Worm (Caenorhabditis elegans): ENCODE results near the gene mlt-11.

DNA sequence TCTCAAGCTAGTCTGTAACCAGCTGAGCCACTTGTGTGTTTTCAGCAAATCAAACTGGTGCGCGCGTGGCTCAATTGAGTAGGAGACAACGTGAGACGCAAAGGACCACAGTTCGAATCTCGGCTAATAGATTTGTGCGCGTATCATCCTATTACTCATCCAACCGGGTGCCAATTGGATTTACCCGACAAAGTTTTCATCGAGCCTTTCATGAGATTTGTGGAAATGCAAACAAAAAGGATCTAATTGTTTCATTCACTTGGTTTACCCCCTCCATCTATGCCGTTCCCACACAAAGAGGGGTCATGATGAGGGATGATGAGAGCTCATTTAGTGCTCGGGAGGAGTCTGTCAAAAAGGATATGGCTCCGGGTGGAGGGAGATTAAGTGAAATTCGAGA, 11.8 kb upstream of the mlt-11 start:
- TF ChIP-seq nhr-6 (tag; optimal IDR thresholded peaks at IDR 0.05) (no peak), R02D3.7 (tag; optimal IDR thresholded peaks at IDR 0.05) (no peak), nhr-25 (tag; optimal IDR thresholded peaks at IDR 0.05) (no peak), lin-13 (GFP tag; optimal IDR thresholded peaks at IDR 0.05) (no peak), ama-1 (optimal IDR thresholded peaks at IDR 0.05) (no peak), ztf-11 (tag; optimal IDR thresholded peaks at IDR 0.05) (no peak), ceh-82 (tag; optimal IDR thresholded peaks at IDR 0.05) (no peak), skn-1 (tag; optimal IDR thresholded peaks at IDR 0.05) (no peak), unc-62 (GFP tag; optimal IDR thresholded peaks at IDR 0.05) (no peak)

Measured in whole organism, L2 larva.